Fruit fly (Drosophila melanogaster) whole organism, embryonic: ENCODE data around the gene CG31431.

Experiments used
- Aef1 ChIP-seq: fragments of 200-800 bp; sonication (Bioruptor generic); IDR thresholded peaks from 3 replicates; pipeline ENCODE4 v1.3.6; 2022; ENCODE audit warnings: missing biosample characterization, missing genetic modification characterization
- Awh ChIP-seq: fragments of 200-800 bp; sonication (Bioruptor generic); IDR thresholded peaks from 2 replicates; pipeline ENCODE4, ENCODE4 v1.3.6; 2022; ENCODE audit warnings: missing biosample characterization, missing genetic modification characterization
- CG12155 ChIP-seq: fragments of 200-800 bp; sonication (Bioruptor generic); optimal IDR thresholded peaks from 3 replicates; lab custom pipeline; 2016; ENCODE audit warnings: missing biosample characterization, missing genetic modification characterization
- CG12299 ChIP-seq: fragments of 200-800 bp; sonication (Bioruptor generic); optimal IDR thresholded peaks from 2 replicates; lab custom pipeline; 2018; ENCODE audit warnings: missing biosample characterization, mild to moderate bottlenecking, missing genetic modification characterization
- CG13296 ChIP-seq: fragments of 200-800 bp; sonication (Bioruptor generic); optimal IDR thresholded peaks from 3 replicates; lab custom pipeline; 2018; ENCODE audit warnings: missing biosample characterization, mild to moderate bottlenecking, missing genetic modification characterization
- CG14667 ChIP-seq: fragments of 200-800 bp; sonication (Bioruptor generic); IDR thresholded peaks from 2 replicates; pipeline ENCODE4 v1.3.6; 2022; ENCODE audit warnings: missing biosample characterization, missing genetic modification characterization
- CG1602 ChIP-seq: fragments of 200-800 bp; sonication (Bioruptor generic); optimal IDR thresholded peaks from 3 replicates; lab custom pipeline; 2016; ENCODE audit warnings: missing biosample characterization, missing genetic modification characterization
- CG1832 ChIP-seq: fragments of 200-800 bp; sonication (Bioruptor generic); optimal IDR thresholded peaks from 2 replicates; lab custom pipeline; 2017; ENCODE audit warnings: missing biosample characterization, mild to moderate bottlenecking, missing genetic modification characterization, inconsistent platforms
- CG18599 ChIP-seq: fragments of 200-800 bp; sonication (Bioruptor generic); optimal IDR thresholded peaks from 3 replicates; lab custom pipeline; 2017; ENCODE audit warnings: missing biosample characterization, missing genetic modification characterization, mild to moderate bottlenecking, moderate library complexity, missing genetic modification reagents
- CG3065 ChIP-seq: fragments of 200-800 bp; sonication (Bioruptor generic); optimal IDR thresholded peaks from 2 replicates; lab custom pipeline; 2016; ENCODE audit warnings: missing biosample characterization, missing genetic modification characterization
- CG32772 ChIP-seq: fragments of 200-800 bp; sonication (Bioruptor generic); IDR thresholded peaks from 2 replicates; pipeline ENCODE4 v1.3.6; 2022; ENCODE audit warnings: missing biosample characterization, missing genetic modification characterization
- CG4730 ChIP-seq: fragments of 200-800 bp; sonication (Bioruptor generic); IDR thresholded peaks from 2 replicates; pipeline ENCODE4 v1.3.6; 2022; ENCODE audit warnings: missing biosample characterization, missing genetic modification characterization
- CG4820 ChIP-seq: fragments of 200-800 bp; sonication (Bioruptor generic); optimal IDR thresholded peaks from 3 replicates; lab custom pipeline; 2016; ENCODE audit warnings: missing biosample characterization, missing genetic modification characterization
- CG4854 ChIP-seq: fragments of 200-800 bp; sonication (Bioruptor generic); optimal IDR thresholded peaks from 2 replicates; lab custom pipeline; 2016; ENCODE audit warnings: missing biosample characterization, missing genetic modification characterization, inconsistent platforms
- CG5953 ChIP-seq: fragments of 200-800 bp; sonication (Bioruptor generic); IDR thresholded peaks from 2 replicates; pipeline ENCODE4 v1.3.6; 2022; ENCODE audit warnings: missing biosample characterization, missing genetic modification characterization
- CG7357 ChIP-seq: fragments of 200-800 bp; sonication (Bioruptor generic); IDR thresholded peaks from 3 replicates; pipeline ENCODE4 v1.3.6; 2022; ENCODE audit warnings: missing biosample characterization, missing genetic modification characterization
- CG7987 ChIP-seq: fragments of 200-800 bp; sonication (Bioruptor generic); optimal IDR thresholded peaks from 2 replicates; lab custom pipeline; 2018; ENCODE audit warnings: missing biosample characterization, mild to moderate bottlenecking, missing genetic modification characterization, moderate library complexity
- CG9609 ChIP-seq: fragments of 200-800 bp; sonication (Bioruptor generic); optimal IDR thresholded peaks from 3 replicates; lab custom pipeline; 2016; ENCODE audit warnings: missing biosample characterization, missing genetic modification characterization
- CHES-1-like ChIP-seq: fragments of 200-800 bp; sonication (Bioruptor generic); optimal IDR thresholded peaks from 2 replicates; lab custom pipeline; 2016; ENCODE audit warnings: missing biosample characterization, missing genetic modification characterization
- Camta ChIP-seq: fragments of 200-800 bp; sonication (Bioruptor generic); optimal IDR thresholded peaks from 2 replicates; lab custom pipeline; 2016; ENCODE audit warnings: missing biosample characterization, missing genetic modification characterization
- CkIIα-i1 ChIP-seq: fragments of 200-800 bp; sonication (Bioruptor generic); IDR thresholded peaks from 2 replicates; pipeline ENCODE4 v1.3.6; 2022; ENCODE audit warnings: missing biosample characterization, missing genetic modification characterization
- D19A ChIP-seq: fragments of 200-800 bp; optimal IDR thresholded peaks from 3 replicates; lab custom pipeline; 2019; ENCODE audit warnings: missing biosample characterization, mild to moderate bottlenecking, missing genetic modification characterization, moderate library complexity
- D19B ChIP-seq: fragments of 200-800 bp; sonication (Bioruptor generic); optimal IDR thresholded peaks from 2 replicates; lab custom pipeline; 2017; ENCODE audit warnings: missing biosample characterization, mild to moderate bottlenecking, missing genetic modification characterization
- Dbx ChIP-seq: fragments of 200-800 bp; sonication (Bioruptor generic); IDR thresholded peaks from 3 replicates; pipeline ENCODE4 v1.3.6; 2022; ENCODE audit warnings: missing biosample characterization, missing genetic modification characterization
- Dfd ChIP-seq, 2 experiments: fragments of >200 bp; optimal IDR thresholded peaks; 2 replicates each; lab custom pipeline; 2017; ENCODE audit warnings: missing biosample characterization in 2 of 2, missing genetic modification characterization in 2 of 2
- Eip74EF ChIP-seq, 2 experiments: fragments of 200-800 bp in 1 of 2; fragments of >200 bp in 1 of 2; sonication (Bioruptor generic) in 1 of 2; optimal IDR thresholded peaks; 2 replicates each; lab custom pipeline; 2017 to 2019; ENCODE audit warnings: missing biosample characterization in 2 of 2, missing genetic modification characterization in 2 of 2, mild to moderate bottlenecking in 1 of 2, moderate library complexity in 1 of 2
- Gug ChIP-seq: fragments of 200-800 bp; sonication (Bioruptor generic); IDR thresholded peaks from 4 replicates; pipeline ENCODE4 v1.3.6; 2022; ENCODE audit warnings: missing biosample characterization, missing genetic modification characterization
- H2.0 ChIP-seq: fragments of 200-800 bp; sonication (Bioruptor generic); IDR thresholded peaks from 2 replicates; pipeline ENCODE4 v1.3.6; 2022; ENCODE audit warnings: missing biosample characterization, missing genetic modification characterization
- HHEX ChIP-seq: fragments of 200-800 bp; sonication (Bioruptor generic); optimal IDR thresholded peaks from 3 replicates; lab custom pipeline; 2017; ENCODE audit warnings: missing biosample characterization, mild to moderate bottlenecking, missing genetic modification characterization, missing genetic modification reagents
- Hr78 ChIP-seq, 2 experiments: fragments of 200-800 bp in 1 of 2; fragments of >200 bp in 1 of 2; sonication (Bioruptor generic) in 1 of 2; optimal IDR thresholded peaks; 2 replicates each; lab custom pipeline; 2017 to 2019; ENCODE audit warnings: missing biosample characterization in 2 of 2, missing genetic modification characterization in 2 of 2, mild to moderate bottlenecking in 1 of 2, moderate library complexity in 1 of 2
- Mes4 ChIP-seq: fragments of 200-800 bp; sonication (Bioruptor generic); optimal IDR thresholded peaks from 2 replicates; lab custom pipeline; 2016; ENCODE audit warnings: missing biosample characterization, missing genetic modification characterization
- NC2β ChIP-seq: fragments of 200-800 bp; sonication (Bioruptor generic); optimal IDR thresholded peaks from 2 replicates; lab custom pipeline; 2016; ENCODE audit warnings: missing biosample characterization, missing genetic modification characterization
- NFAT ChIP-seq: fragments of 200-800 bp; sonication (Bioruptor generic); IDR thresholded peaks from 2 replicates; pipeline ENCODE4 v1.3.6; 2022; ENCODE audit warnings: missing biosample characterization, missing genetic modification characterization
- Ptx1 ChIP-seq: fragments of 200-800 bp; sonication (Bioruptor generic); IDR thresholded peaks from 2 replicates; pipeline ENCODE4 v1.3.6; 2022; ENCODE audit warnings: missing biosample characterization, missing genetic modification characterization
- Rx ChIP-seq: fragments of 200-800 bp; sonication (Bioruptor generic); IDR thresholded peaks from 2 replicates; pipeline ENCODE4 v1.3.6; 2022; ENCODE audit warnings: missing biosample characterization, missing genetic modification characterization
- Six4 ChIP-seq: fragments of 200-800 bp; sonication (Bioruptor generic); optimal IDR thresholded peaks from 2 replicates; lab custom pipeline; 2016; ENCODE audit warnings: missing biosample characterization, missing genetic modification characterization
- al ChIP-seq: fragments of 200-800 bp; sonication (Bioruptor generic); IDR thresholded peaks from 2 replicates; pipeline ENCODE4 v1.3.6; 2022; ENCODE audit warnings: missing biosample characterization, missing genetic modification characterization
- bigmax ChIP-seq: fragments of 200-800 bp; sonication (Bioruptor generic); optimal IDR thresholded peaks from 2 replicates; lab custom pipeline; 2018; ENCODE audit warnings: missing biosample characterization, mild to moderate bottlenecking, missing genetic modification characterization
- bowl ChIP-seq: fragments of 200-800 bp; sonication (Bioruptor generic); IDR thresholded peaks from 2 replicates; pipeline ENCODE4 v1.3.6; 2022; ENCODE audit warnings: missing biosample characterization, missing genetic modification characterization
- cas ChIP-seq: fragments of 200-800 bp; sonication (Bioruptor generic); IDR thresholded peaks from 2 replicates; pipeline ENCODE4 v1.3.6; 2022; ENCODE audit warnings: missing biosample characterization, missing genetic modification characterization
- crp ChIP-seq, 2 experiments: fragments of 200-800 bp; sonication (Bioruptor generic); optimal IDR thresholded peaks; 2 replicates in 1 of 2; 3 replicates in 1 of 2; lab custom pipeline; 2017; ENCODE audit warnings: missing biosample characterization in 2 of 2, missing genetic modification characterization in 2 of 2, mild to moderate bottlenecking in 1 of 2, moderate library complexity in 1 of 2
- fd102C ChIP-seq: fragments of 200-800 bp; sonication (Bioruptor generic); optimal IDR thresholded peaks from 2 replicates; lab custom pipeline; 2018; ENCODE audit warnings: missing biosample characterization, mild to moderate bottlenecking, missing genetic modification characterization, moderate library complexity
- gcm2 ChIP-seq: fragments of 200-800 bp; sonication (Bioruptor generic); optimal IDR thresholded peaks from 2 replicates; lab custom pipeline; 2016; ENCODE audit warnings: missing biosample characterization, missing genetic modification characterization
- grau ChIP-seq: fragments of 200-800 bp; optimal IDR thresholded peaks from 3 replicates; lab custom pipeline; 2019; ENCODE audit warnings: missing biosample characterization, mild to moderate bottlenecking, missing genetic modification characterization, moderate library complexity
- lmd ChIP-seq: fragments of 200-800 bp; sonication (Bioruptor generic); IDR thresholded peaks from 2 replicates; pipeline ENCODE4 v1.3.6; 2022; ENCODE audit warnings: missing biosample characterization, missing genetic modification characterization
- lov ChIP-seq, 2 experiments: fragments of 200-800 bp in 1 of 2; fragments of >200 bp in 1 of 2; sonication (Bioruptor generic) in 1 of 2; IDR thresholded peaks in 1 of 2; optimal IDR thresholded peaks in 1 of 2; 2 replicates in 1 of 2; 3 replicates in 1 of 2; pipeline versions ENCODE4 v1.3.6 to Lab custom; 2017 to 2022; ENCODE audit warnings: missing biosample characterization in 1 of 2, missing genetic modification characterization in 1 of 2
- pnt ChIP-seq: fragments of 200-800 bp; sonication (Bioruptor generic); optimal IDR thresholded peaks from 3 replicates; lab custom pipeline; 2016; ENCODE audit warnings: missing biosample characterization, missing genetic modification characterization
- prd ChIP-seq, 3 experiments: fragments of >200 bp in 2 of 3; fragments of 200-800 bp in 1 of 3; sonication (Bioruptor generic) in 1 of 3; optimal IDR thresholded peaks in 2 of 3; IDR thresholded peaks in 1 of 3; 2 replicates in 2 of 3; 3 replicates in 1 of 3; pipeline versions ENCODE4 v1.3.6 to Lab custom; 2017 to 2022; ENCODE audit warnings: missing biosample characterization in 1 of 3, missing genetic modification characterization in 1 of 3
- schlank ChIP-seq: fragments of 200-800 bp; sonication (Bioruptor generic); optimal IDR thresholded peaks from 2 replicates; lab custom pipeline; 2018; ENCODE audit warnings: missing biosample characterization, mild to moderate bottlenecking, missing genetic modification characterization
- tll ChIP-seq, 2 experiments: fragments of 200-800 bp in 1 of 2; fragments of >200 bp in 1 of 2; sonication (Bioruptor generic) in 1 of 2; optimal IDR thresholded peaks; 2 replicates each; lab custom pipeline; 2017 to 2019; ENCODE audit warnings: missing biosample characterization in 2 of 2, missing genetic modification characterization in 2 of 2, mild to moderate bottlenecking in 1 of 2, moderate library complexity in 1 of 2

The CG31431 gene

DNA sequence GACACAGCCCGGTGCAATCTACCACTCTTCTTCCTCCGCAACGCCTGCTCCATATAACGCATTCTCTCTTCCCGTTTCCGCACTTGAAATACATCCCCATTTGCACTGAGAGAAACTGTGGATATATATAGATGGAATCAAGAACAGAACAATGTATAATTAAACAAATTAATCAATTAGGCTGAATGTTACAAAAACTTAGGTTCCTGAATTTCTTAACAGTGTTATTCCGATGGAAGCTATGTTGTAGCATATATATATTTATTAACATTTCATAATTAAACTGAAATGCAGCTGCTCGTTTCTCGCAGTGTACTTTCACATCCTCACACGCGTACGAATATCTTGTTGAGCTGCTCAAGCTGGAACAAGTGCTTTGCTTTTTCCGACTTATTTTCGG is 11.0 kb upstream of the CG31431 start (continued):
- peak; percentile 57 for TF ChIP-seq grau (tag; lab: Kevin White, UChicago)
- TF ChIP-seq CG7357 (GFP tag; lab: Robert Waterston, UW), result 0 out of 3 replicates have a peak, but pooled peaks have one; percentile 45
- TF ChIP-seq CG12155 (GFP tag; lab: Kevin White, UChicago), result no peak
- TF ChIP-seq prd (optimal IDR thresholded peaks at IDR 0.05; lab: Kevin White, UChicago), result no peak
- peak; percentile 68 for TF ChIP-seq prd (GFP tag; IDR thresholded peaks at IDR 0.05; lab: Robert Waterston, UW)
- TF ChIP-seq cas (GFP tag; lab: Robert Waterston, UW), result no peak
- no peak for TF ChIP-seq CG1832 (GFP tag; lab: Kevin White, UChicago)
- no peak for TF ChIP-seq CG4730 (GFP tag; lab: Robert Waterston, UW)
- peak; percentile 22 for TF ChIP-seq Six4 (GFP tag; lab: Kevin White, UChicago)
- no peak for TF ChIP-seq bigmax (GFP tag; lab: Kevin White, UChicago)
- 0 out of 2 replicates have a peak, but pooled peaks have one; percentile 11 for TF ChIP-seq lmd (GFP tag; lab: Robert Waterston, UW)
- peak; percentile 2 for TF ChIP-seq CG4820 (GFP tag; lab: Kevin White, UChicago)
- no peak for TF ChIP-seq Gug
- no peak for TF ChIP-seq CG12299 (tag; lab: Kevin White, UChicago)
- TF ChIP-seq tll (GFP tag; optimal IDR thresholded peaks at IDR 0.05; lab: Kevin White, UChicago), result no peak
- no peak for TF ChIP-seq schlank (tag; lab: Kevin White, UChicago)
- TF ChIP-seq CG14667 (GFP tag; lab: Robert Waterston, UW), result no peak
- no peak for TF ChIP-seq bowl
- TF ChIP-seq NC2β (GFP tag; lab: Kevin White, UChicago), result peak; percentile 47
- TF ChIP-seq Aef1 (GFP tag; lab: Robert Waterston, UW), result no peak
- no peak for TF ChIP-seq H2.0 (GFP tag; lab: Robert Waterston, UW)
- no peak for TF ChIP-seq CHES-1-like
- TF ChIP-seq Awh (GFP tag; lab: Robert Waterston, UW), result no peak
- TF ChIP-seq D19B (GFP tag; lab: Kevin White, UChicago), result no peak
- no peak for TF ChIP-seq CG3065 (GFP tag; lab: Kevin White, UChicago)
- TF ChIP-seq Dbx (GFP tag; lab: Robert Waterston, UW), result no peak
- TF ChIP-seq CG18599 (GFP tag; lab: Kevin White, UChicago), result no peak
- TF ChIP-seq al (GFP tag; lab: Robert Waterston, UW), result no peak
- no peak for TF ChIP-seq CG32772 (GFP tag; lab: Robert Waterston, UW)
- TF ChIP-seq Ptx1 (GFP tag; lab: Robert Waterston, UW), result peak; percentile 42; the same call in 1 of the 2 replicates
- peak; percentile 32 for TF ChIP-seq CG1602 (GFP tag; lab: Kevin White, UChicago)
- TF ChIP-seq CG4854, result no peak
- peak; percentile 8 for TF ChIP-seq HHEX (GFP tag; lab: Kevin White, UChicago)
- no peak for TF ChIP-seq NFAT (GFP tag; lab: Robert Waterston, UW)
- peak; percentile 51 for TF ChIP-seq Camta
- peak; percentile 4 for TF ChIP-seq pnt (GFP tag; lab: Kevin White, UChicago)
- no peak for TF ChIP-seq Mes4
- TF ChIP-seq CG13296 (GFP tag; lab: Kevin White, UChicago), result no peak
- no peak for TF ChIP-seq crp (GFP tag; optimal IDR thresholded peaks at IDR 0.05; lab: Kevin White, UChicago)
- TF ChIP-seq Eip74EF (GFP tag; optimal IDR thresholded peaks at IDR 0.05; lab: Kevin White, UChicago), result peak in 1 of 2 experiments; percentile 37
- TF ChIP-seq CG9609 (GFP tag; lab: Kevin White, UChicago), result peak; percentile 23
- TF ChIP-seq fd102C (GFP tag; lab: Kevin White, UChicago), result peak; percentile 16
- no peak for TF ChIP-seq Rx (GFP tag; lab: Robert Waterston, UW)
- TF ChIP-seq CkIIα-i1 (GFP tag; lab: Robert Waterston, UW), result no peak
- no peak for TF ChIP-seq CG5953
- TF ChIP-seq lov (optimal IDR thresholded peaks at IDR 0.05; lab: Kevin White, UChicago), result no peak
- TF ChIP-seq lov (GFP tag; IDR thresholded peaks at IDR 0.05; lab: Robert Waterston, UW), result no peak
- TF ChIP-seq gcm2, result no peak
- peak; percentile 44 for TF ChIP-seq D19A
- TF ChIP-seq CG7987 (GFP tag; lab: Kevin White, UChicago), result no peak
- TF ChIP-seq Hr78 (GFP tag; optimal IDR thresholded peaks at IDR 0.05; lab: Kevin White, UChicago), result peak in 1 of 2 experiments; percentile 13
- TF ChIP-seq Dfd (GFP tag; optimal IDR thresholded peaks at IDR 0.05; lab: Kevin White, UChicago), result no peak
